Fruit fly (Drosophila melanogaster) whole organism, adult: Measurements from ENCODE around the gene CG31678.

ENCODE experiments used
- CG14711 ChIP-seq: fragments of 200-800 bp; sonication (Bioruptor generic); optimal IDR thresholded peaks from 2 replicates; lab custom pipeline; 2018; ENCODE audit warnings: missing biosample characterization, mild to moderate bottlenecking, missing genetic modification characterization, moderate library complexity
- CG33017 ChIP-seq: fragments of 200-800 bp; sonication (Bioruptor generic); optimal IDR thresholded peaks from 2 replicates; lab custom pipeline; 2018; ENCODE audit warnings: missing biosample characterization, mild to moderate bottlenecking, missing genetic modification characterization, moderate library complexity
- CG7101 ChIP-seq: fragments of 200-800 bp; sonication (Bioruptor generic); optimal IDR thresholded peaks from 2 replicates; lab custom pipeline; 2018; ENCODE audit warnings: missing biosample characterization, mild to moderate bottlenecking, missing genetic modification characterization, moderate library complexity
- Crg-1 ChIP-seq: fragments of 200-800 bp; sonication (Bioruptor generic); optimal IDR thresholded peaks from 2 replicates; lab custom pipeline; 2016; ENCODE audit warnings: missing biosample characterization, missing genetic modification characterization
- Hr96 ChIP-seq: fragments of 200-800 bp; sonication (Bioruptor generic); optimal IDR thresholded peaks from 2 replicates; lab custom pipeline; 2016; ENCODE audit warnings: missing biosample characterization, missing genetic modification characterization
- Mnt ChIP-seq: fragments of 200-800 bp; sonication (Bioruptor generic); optimal IDR thresholded peaks from 2 replicates; lab custom pipeline; 2016; ENCODE audit warnings: missing biosample characterization, mild to moderate bottlenecking, missing genetic modification characterization
- kay ChIP-seq: fragments of 200-800 bp; sonication (Bioruptor generic); peaks from one replicate; lab custom pipeline; 2016; ENCODE audit warnings: missing biosample characterization, missing genetic modification characterization, borderline replicate concordance
- tj ChIP-seq: fragments of 200-800 bp; sonication (Bioruptor generic); optimal IDR thresholded peaks from 3 replicates; lab custom pipeline; 2017; ENCODE audit warnings: missing biosample characterization, mild to moderate bottlenecking, missing genetic modification characterization, moderate library complexity
- toe ChIP-seq: fragments of 200-800 bp; sonication (Bioruptor generic); optimal IDR thresholded peaks from 2 replicates; lab custom pipeline; 2016; ENCODE audit warnings: missing biosample characterization, missing genetic modification characterization

DNA sequence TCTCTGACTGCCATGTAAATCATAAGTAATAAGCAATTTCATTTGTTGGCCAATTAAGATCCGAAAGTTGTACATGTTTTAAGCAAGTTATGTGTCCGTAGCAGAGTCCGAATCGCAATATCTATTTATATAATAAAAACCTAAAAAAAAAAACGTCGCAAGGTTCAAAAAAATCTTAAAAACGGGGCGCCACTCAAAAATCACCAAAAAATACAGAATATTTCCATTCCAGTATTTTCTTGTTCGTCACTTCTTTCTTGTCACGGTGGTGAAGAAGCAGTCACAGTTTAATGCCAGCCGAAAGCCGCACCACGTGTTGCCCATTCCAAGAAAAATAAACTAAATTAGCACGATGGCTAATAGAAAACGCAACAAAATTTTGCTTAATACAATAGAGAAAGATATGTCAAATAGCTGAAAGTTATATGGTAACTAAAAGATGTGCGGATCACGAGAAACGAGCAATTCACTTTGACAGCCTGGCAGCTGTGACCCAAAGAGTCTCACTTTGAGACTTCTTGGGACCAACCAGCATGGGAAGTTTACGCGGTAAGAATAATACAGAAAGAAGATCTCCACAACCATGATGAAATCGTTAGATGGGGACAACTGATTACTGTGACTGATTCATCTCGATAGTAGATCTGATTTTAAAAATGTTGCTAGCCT, 28.4 kb downstream of the CG31678 start:
- TF ChIP-seq kay (GFP tag; lab: Kevin White, UChicago) = peak; percentile 92
- peak; percentile 1 for TF ChIP-seq CG7101
- peak; percentile 25 for TF ChIP-seq toe (GFP tag; lab: Kevin White, UChicago)
- TF ChIP-seq CG33017 = no peak
- TF ChIP-seq Hr96 (GFP tag; lab: Kevin White, UChicago) = no peak
- no peak for TF ChIP-seq tj (GFP tag; lab: Kevin White, UChicago)
- TF ChIP-seq Crg-1 = peak; percentile 22
- TF ChIP-seq Mnt (GFP tag; lab: Kevin White, UChicago) = peak; percentile 97
- peak; percentile 22 for TF ChIP-seq CG14711 (tag; lab: Kevin White, UChicago)
